Fruit fly (Drosophila melanogaster) whole organism, embryonic: ENCODE results near the gene DNAlig4.

Source experiments
- B-H2 ChIP-seq: fragments of 200-800 bp; sonication (Bioruptor generic); optimal IDR thresholded peaks from 2 replicates; lab custom pipeline; 2018; ENCODE audit warnings: missing biosample characterization, mild to moderate bottlenecking, missing genetic modification characterization
- Blimp-1 ChIP-seq: fragments of 200-800 bp; sonication (Bioruptor generic); optimal IDR thresholded peaks from 3 replicates; lab custom pipeline; 2018; ENCODE audit warnings: missing biosample characterization, missing genetic modification characterization, mild to moderate bottlenecking, moderate library complexity, missing genetic modification reagents
- CG10366 ChIP-seq: fragments of 200-800 bp; sonication (Bioruptor generic); IDR thresholded peaks from 2 replicates; pipeline ENCODE4 v1.3.6; 2022; ENCODE audit warnings: missing biosample characterization, missing genetic modification characterization
- CG11504 ChIP-seq: fragments of 200-800 bp; sonication (Bioruptor generic); optimal IDR thresholded peaks from 3 replicates; lab custom pipeline; 2019; ENCODE audit warnings: missing biosample characterization, mild to moderate bottlenecking, missing genetic modification characterization, moderate library complexity
- CG13296 ChIP-seq: fragments of 200-800 bp; sonication (Bioruptor generic); optimal IDR thresholded peaks from 3 replicates; lab custom pipeline; 2018; ENCODE audit warnings: missing biosample characterization, mild to moderate bottlenecking, missing genetic modification characterization
- CG15269 ChIP-seq: fragments of 200-800 bp; sonication (Bioruptor generic); optimal IDR thresholded peaks from 2 replicates; lab custom pipeline; 2018; ENCODE audit warnings: missing biosample characterization, mild to moderate bottlenecking, missing genetic modification characterization, moderate library complexity
- CG15514 ChIP-seq: fragments of 200-800 bp; sonication (Bioruptor generic); optimal IDR thresholded peaks from 3 replicates; lab custom pipeline; 2017; ENCODE audit warnings: missing biosample characterization, missing genetic modification characterization, mild to moderate bottlenecking, moderate library complexity, missing genetic modification reagents
- CG17385 ChIP-seq: fragments of 200-800 bp; sonication (Bioruptor generic); optimal IDR thresholded peaks from 3 replicates; lab custom pipeline; 2018; ENCODE audit warnings: missing biosample characterization, mild to moderate bottlenecking, missing genetic modification characterization
- CG2678 ChIP-seq: fragments of 200-800 bp; sonication (Bioruptor generic); optimal IDR thresholded peaks from 3 replicates; lab custom pipeline; 2019; ENCODE audit warnings: missing biosample characterization, mild to moderate bottlenecking, missing genetic modification characterization, moderate library complexity
- CG3995 ChIP-seq: fragments of 200-800 bp; sonication (Bioruptor generic); optimal IDR thresholded peaks from 3 replicates; lab custom pipeline; 2016; ENCODE audit warnings: missing biosample characterization, missing genetic modification characterization
- CG7839 ChIP-seq: fragments of 200-800 bp; sonication (Bioruptor generic); optimal IDR thresholded peaks from 3 replicates; lab custom pipeline; 2018; ENCODE audit warnings: missing biosample characterization, mild to moderate bottlenecking, missing genetic modification characterization, moderate library complexity
- CkIIα-i1 ChIP-seq: fragments of 200-800 bp; sonication (Bioruptor generic); IDR thresholded peaks from 2 replicates; pipeline ENCODE4 v1.3.6; 2022; ENCODE audit warnings: missing biosample characterization, missing genetic modification characterization
- D19A ChIP-seq: fragments of 200-800 bp; optimal IDR thresholded peaks from 3 replicates; lab custom pipeline; 2019; ENCODE audit warnings: missing biosample characterization, mild to moderate bottlenecking, missing genetic modification characterization, moderate library complexity
- Drgx ChIP-seq: fragments of 200-800 bp; sonication (Bioruptor generic); IDR thresholded peaks from 2 replicates; pipeline ENCODE4 v1.3.6; 2022; ENCODE audit warnings: missing biosample characterization, missing genetic modification characterization
- Ets65A ChIP-seq: fragments of 200-800 bp; sonication (Bioruptor generic); peaks from one replicate; lab custom pipeline; 2016; ENCODE audit warnings: missing biosample characterization, missing genetic modification characterization
- HHEX ChIP-seq: fragments of 200-800 bp; sonication (Bioruptor generic); optimal IDR thresholded peaks from 3 replicates; lab custom pipeline; 2017; ENCODE audit warnings: missing biosample characterization, mild to moderate bottlenecking, missing genetic modification characterization, missing genetic modification reagents
- HLH4C ChIP-seq: fragments of 200-800 bp; sonication (Bioruptor generic); IDR thresholded peaks from 3 replicates; pipeline ENCODE4 v1.3.6; 2022; ENCODE audit warnings: missing biosample characterization, missing genetic modification characterization; ENCODE audit not compliant: partially characterized antibody
- HLHmδ ChIP-seq: fragments of 200-800 bp; sonication (Bioruptor generic); optimal IDR thresholded peaks from 2 replicates; lab custom pipeline; 2018; ENCODE audit warnings: missing biosample characterization, mild to moderate bottlenecking, missing genetic modification characterization, moderate library complexity
- Hr51 ChIP-seq, 2 experiments: fragments of 200-800 bp; sonication (Bioruptor generic); optimal IDR thresholded peaks; 2 replicates in 1 of 2; 3 replicates in 1 of 2; lab custom pipeline; 2016 to 2018; ENCODE audit warnings: missing biosample characterization in 2 of 2, missing genetic modification characterization in 2 of 2, mild to moderate bottlenecking in 1 of 2, moderate library complexity in 1 of 2
- NFAT ChIP-seq: fragments of 200-800 bp; sonication (Bioruptor generic); IDR thresholded peaks from 2 replicates; pipeline ENCODE4 v1.3.6; 2022; ENCODE audit warnings: missing biosample characterization, missing genetic modification characterization
- Neu2 ChIP-seq: fragments of 200-800 bp; sonication (Bioruptor generic); optimal IDR thresholded peaks from 3 replicates; lab custom pipeline; 2016; ENCODE audit warnings: missing biosample characterization, missing genetic modification characterization, borderline replicate concordance
- Nf-YA ChIP-seq: fragments of 200-800 bp; sonication (Bioruptor generic); IDR thresholded peaks from 2 replicates; pipeline ENCODE4 v1.3.6; 2022; ENCODE audit warnings: missing biosample characterization, missing genetic modification characterization
- Nf-YB ChIP-seq: fragments of 200-800 bp; sonication (Bioruptor generic); optimal IDR thresholded peaks from 3 replicates; lab custom pipeline; 2019; ENCODE audit warnings: missing biosample characterization, mild to moderate bottlenecking, missing genetic modification characterization, moderate library complexity
- Oaz ChIP-seq: fragments of 200-800 bp; sonication (Bioruptor generic); IDR thresholded peaks from 2 replicates; pipeline ENCODE4 v1.3.6; 2022; ENCODE audit warnings: missing biosample characterization, missing genetic modification characterization
- Pdp1 ChIP-seq, 2 experiments: fragments of 200-800 bp; sonication (Bioruptor generic); optimal IDR thresholded peaks; 3 replicates each; lab custom pipeline; 2016; ENCODE audit warnings: missing biosample characterization in 2 of 2, missing genetic modification characterization in 2 of 2, mild to moderate bottlenecking in 1 of 2, moderate library complexity in 1 of 2
- Sox102F ChIP-seq: fragments of 200-800 bp; sonication (Bioruptor generic); optimal IDR thresholded peaks from 2 replicates; lab custom pipeline; 2018; ENCODE audit warnings: missing biosample characterization, mild to moderate bottlenecking, missing genetic modification characterization, moderate library complexity
- Tbp ChIP-seq: fragments of >200 bp; optimal IDR thresholded peaks from 2 replicates; lab custom pipeline; 2018; ENCODE audit warnings: missing biosample characterization, missing genetic modification characterization
- Trl ChIP-seq, 3 experiments: fragments of >200 bp in 2 of 3; fragments of 200-800 bp in 1 of 3; sonication (Bioruptor generic) in 1 of 3; optimal IDR thresholded peaks; 2 replicates in 1 of 3; 3 replicates in 2 of 3; lab custom pipeline; 2016 to 2017; ENCODE audit warnings: missing biosample characterization in 1 of 3, missing genetic modification characterization in 1 of 3
- ab ChIP-seq: fragments of 200-800 bp; sonication (Bioruptor generic); optimal IDR thresholded peaks from 2 replicates; lab custom pipeline; 2016; ENCODE audit warnings: missing biosample characterization, missing genetic modification characterization
- chif ChIP-seq, 2 experiments: fragments of 200-800 bp; sonication (Bioruptor generic); optimal IDR thresholded peaks; 3 replicates each; lab custom pipeline; 2016; ENCODE audit warnings: missing biosample characterization in 2 of 2, missing genetic modification characterization in 2 of 2
- crol ChIP-seq: fragments of 200-800 bp; sonication (Bioruptor generic); IDR thresholded peaks from 2 replicates; pipeline ENCODE4 v1.3.6; 2022; ENCODE audit warnings: missing biosample characterization, missing genetic modification characterization
- dmrt99B ChIP-seq: fragments of 200-800 bp; sonication (Bioruptor generic); optimal IDR thresholded peaks from 2 replicates; lab custom pipeline; 2018; ENCODE audit warnings: missing biosample characterization, mild to moderate bottlenecking, missing genetic modification characterization, moderate library complexity
- dysf ChIP-seq: fragments of 200-800 bp; sonication (Bioruptor generic); IDR thresholded peaks from 3 replicates; pipeline ENCODE4 v1.3.6; 2022; ENCODE audit warnings: missing biosample characterization, missing genetic modification characterization
- gem ChIP-seq: fragments of 200-800 bp; sonication (Bioruptor generic); optimal IDR thresholded peaks from 2 replicates; lab custom pipeline; 2019; ENCODE audit warnings: missing biosample characterization, mild to moderate bottlenecking, missing genetic modification characterization, moderate library complexity
- lola ChIP-seq, 3 experiments: fragments of >200 bp in 2 of 3; fragments of 200-800 bp in 1 of 3; sonication (Bioruptor generic) in 1 of 3; optimal IDR thresholded peaks; 2 replicates each; lab custom pipeline; 2017 to 2019; ENCODE audit warnings: missing biosample characterization in 3 of 3, missing genetic modification characterization in 3 of 3, mild to moderate bottlenecking in 1 of 3, moderate library complexity in 1 of 3
- nau ChIP-seq: fragments of 200-800 bp; sonication (Bioruptor generic); optimal IDR thresholded peaks from 3 replicates; lab custom pipeline; 2017; ENCODE audit warnings: missing biosample characterization, mild to moderate bottlenecking, missing genetic modification characterization, missing genetic modification reagents
- row ChIP-seq: fragments of 200-800 bp; sonication (Bioruptor generic); IDR thresholded peaks from 3 replicates; pipeline ENCODE4 v1.3.6; 2022; ENCODE audit warnings: missing biosample characterization, missing genetic modification characterization
- slp2 ChIP-seq: fragments of 200-800 bp; sonication (Bioruptor generic); optimal IDR thresholded peaks from 2 replicates; lab custom pipeline; 2016; ENCODE audit warnings: missing biosample characterization, missing genetic modification characterization
- sob ChIP-seq: fragments of 200-800 bp; sonication (Bioruptor generic); IDR thresholded peaks from 2 replicates; pipeline ENCODE4 v1.3.6; 2022; ENCODE audit warnings: missing biosample characterization, missing genetic modification characterization
- sr ChIP-seq: fragments of 200-800 bp; sonication (Bioruptor generic); IDR thresholded peaks from 3 replicates; pipeline ENCODE4 v1.3.6; 2022; ENCODE audit warnings: missing biosample characterization, missing genetic modification characterization
- tll ChIP-seq, 2 experiments: fragments of 200-800 bp in 1 of 2; fragments of >200 bp in 1 of 2; sonication (Bioruptor generic) in 1 of 2; optimal IDR thresholded peaks; 2 replicates each; lab custom pipeline; 2017 to 2019; ENCODE audit warnings: missing biosample characterization in 2 of 2, missing genetic modification characterization in 2 of 2, mild to moderate bottlenecking in 1 of 2, moderate library complexity in 1 of 2
- vfl ChIP-seq: fragments of 200-800 bp; sonication (Bioruptor generic); optimal IDR thresholded peaks from 2 replicates; lab custom pipeline; 2016; ENCODE audit warnings: missing biosample characterization, missing genetic modification characterization

The DNAlig4 gene

dm6 chrX:13699666-13700065, 32.1 kb upstream of the DNAlig4 start:
- TF ChIP-seq HHEX (GFP tag; lab: Kevin White, UChicago) (no peak), Ets65A (GFP tag; lab: Kevin White, UChicago) (peak; percentile 69)

- TF ChIP-seq Nf-YB (GFP tag; lab: Kevin White, UChicago) (no peak), sr (GFP tag; lab: Robert Waterston, UW) (peak; percentile 84), Nf-YA (GFP tag; lab: Robert Waterston, UW) (no peak), vfl (no peak), Tbp (GFP tag; lab: Kevin White, UChicago) (no peak), Neu2 (no peak), Pdp1 (GFP tag; optimal IDR thresholded peaks at IDR 0.05; lab: Kevin White, UChicago) (peak in 1 of 2 experiments; percentile 82), CG2678 (tag; lab: Kevin White, UChicago) (peak; percentile 7), Hr51 (GFP tag; optimal IDR thresholded peaks at IDR 0.05; lab: Kevin White, UChicago) (peak in 1 of 2 experiments; percentile 12), CG11504 (tag; lab: Kevin White, UChicago) (peak; percentile 26), HLH4C (no peak), dysf (GFP tag; lab: Robert Waterston, UW) (0 out of 3 replicates have a peak, but pooled peaks have one; percentile 29), lola (GFP tag; optimal IDR thresholded peaks at IDR 0.05; lab: Kevin White, UChicago) (no peak), CG15514 (GFP tag; lab: Kevin White, UChicago) (no peak), B-H2 (no peak), CG7839 (tag; lab: Kevin White, UChicago) (peak; percentile 1), HLHmδ (GFP tag; lab: Kevin White, UChicago) (no peak), tll (GFP tag; optimal IDR thresholded peaks at IDR 0.05; lab: Kevin White, UChicago) (no peak), gem (tag; lab: Kevin White, UChicago) (peak; percentile 34), CG15269 (peak; percentile 23), NFAT (GFP tag; lab: Robert Waterston, UW) (no peak), CkIIα-i1 (no peak), D19A (tag; lab: Kevin White, UChicago) (peak; percentile 62), row (GFP tag; lab: Robert Waterston, UW) (peak; percentile 29; the same call in 1 of the 3 replicates), Blimp-1 (GFP tag; lab: Kevin White, UChicago) (no peak), Oaz (GFP tag; lab: Robert Waterston, UW) (no peak), CG10366 (GFP tag; lab: Robert Waterston, UW) (no peak), ab (GFP tag; lab: Kevin White, UChicago) (no peak), dmrt99B (peak; percentile 1), Drgx (GFP tag; lab: Robert Waterston, UW) (peak; percentile 65), CG13296 (GFP tag; lab: Kevin White, UChicago) (no peak), crol (GFP tag; lab: Robert Waterston, UW) (peak; percentile 57; the same call in 1 of the 2 replicates), CG3995 (GFP tag; lab: Kevin White, UChicago) (no peak), Trl (optimal IDR thresholded peaks at IDR 0.05; lab: Kevin White, UChicago) (peak in 1 of 2 experiments; percentile 2), Trl (GFP tag; optimal IDR thresholded peaks at IDR 0.05; lab: Kevin White, UChicago) (no peak), CG17385 (GFP tag; lab: Kevin White, UChicago) (peak; percentile 14), Sox102F (GFP tag; lab: Kevin White, UChicago) (peak; percentile 5), chif (GFP tag; optimal IDR thresholded peaks at IDR 0.05; lab: Kevin White, UChicago) (no peak), slp2 (no peak), sob (GFP tag; lab: Robert Waterston, UW) (0 out of 2 replicates have a peak, but pooled peaks have one; percentile 14), nau (GFP tag; lab: Kevin White, UChicago) (peak; percentile 19)
- TF ChIP-seq, all 482 proteins: peak for 19
These were observed 31.3 kb upstream of the DNAlig4 start for dm6 chrX:13698717-13699427.
